Fruit fly (Drosophila melanogaster) whole organism, prepupa: Measurements from ENCODE around the gene CG12581.

Experiments used
- Blimp-1 ChIP-seq: fragments of 200-800 bp; sonication (Bioruptor generic); optimal IDR thresholded peaks from 3 replicates; lab custom pipeline; 2017; ENCODE audit warnings: missing biosample characterization, missing genetic modification characterization, mild to moderate bottlenecking, moderate library complexity, missing genetic modification reagents
- CG11294 ChIP-seq: fragments of 200-800 bp; sonication (Bioruptor generic); IDR thresholded peaks from 2 replicates; pipeline ENCODE4 v1.3.6; 2022; ENCODE audit warnings: missing biosample characterization, missing genetic modification characterization
- CG11762 ChIP-seq: fragments of 200-800 bp; sonication (Bioruptor generic); optimal IDR thresholded peaks from 3 replicates; lab custom pipeline; 2016; ENCODE audit warnings: missing biosample characterization, missing genetic modification characterization; ENCODE audit not compliant: insufficient read depth
- CG15336 ChIP-seq: fragments of 200-800 bp; sonication (Bioruptor generic); IDR thresholded peaks from 2 replicates; pipeline ENCODE4 v1.3.6; 2022; ENCODE audit warnings: missing biosample characterization, missing genetic modification characterization
- CG1621 ChIP-seq: fragments of 200-800 bp; sonication (Bioruptor generic); optimal IDR thresholded peaks from 3 replicates; lab custom pipeline; 2018; ENCODE audit warnings: missing biosample characterization, mild to moderate bottlenecking, missing genetic modification characterization
- CG3032 ChIP-seq: fragments of 200-800 bp; optimal IDR thresholded peaks from 2 replicates; lab custom pipeline; 2019; ENCODE audit warnings: missing biosample characterization, mild to moderate bottlenecking, missing genetic modification characterization, moderate library complexity
- CG32006 ChIP-seq: fragments of 200-800 bp; sonication (Bioruptor generic); optimal IDR thresholded peaks from 3 replicates; lab custom pipeline; 2017; ENCODE audit warnings: missing biosample characterization, mild to moderate bottlenecking, missing genetic modification characterization
- CG3919 ChIP-seq: fragments of 200-800 bp; sonication (Bioruptor generic); optimal IDR thresholded peaks from 3 replicates; lab custom pipeline; 2016; ENCODE audit warnings: missing biosample characterization, missing genetic modification characterization
- CG6163 ChIP-seq: fragments of 200-800 bp; sonication (Bioruptor generic); IDR thresholded peaks from 3 replicates; pipeline ENCODE4 v1.3.6; 2022; ENCODE audit warnings: missing biosample characterization, missing genetic modification characterization
- CG6808 ChIP-seq: fragments of 200-800 bp; sonication (Bioruptor generic); optimal IDR thresholded peaks from 3 replicates; lab custom pipeline; 2017; ENCODE audit warnings: missing biosample characterization, missing genetic modification characterization, mild to moderate bottlenecking, moderate library complexity, missing genetic modification reagents
- CG8119 ChIP-seq: fragments of 200-800 bp; sonication (Bioruptor generic); IDR thresholded peaks from 3 replicates; pipeline ENCODE4 v1.3.6; 2022; ENCODE audit warnings: missing biosample characterization, missing genetic modification characterization
- CG8319 ChIP-seq: fragments of 200-800 bp; sonication (Bioruptor generic); optimal IDR thresholded peaks from 3 replicates; lab custom pipeline; 2016; ENCODE audit warnings: missing biosample characterization, missing genetic modification characterization
- CG9139 ChIP-seq: fragments of 200-800 bp; sonication (Bioruptor generic); optimal IDR thresholded peaks from 3 replicates; lab custom pipeline; 2017; ENCODE audit warnings: missing biosample characterization, mild to moderate bottlenecking, missing genetic modification characterization
- Eip75B ChIP-seq: fragments of 200-800 bp; sonication (Bioruptor generic); optimal IDR thresholded peaks from 3 replicates; lab custom pipeline; 2016; ENCODE audit warnings: missing biosample characterization, missing genetic modification characterization
- Eip78C ChIP-seq: fragments of 200-800 bp; sonication (Bioruptor generic); peaks from one replicate; lab custom pipeline; 2016; ENCODE audit warnings: missing biosample characterization, missing genetic modification characterization
- Ets21C ChIP-seq: fragments of 200-800 bp; sonication (Bioruptor generic); optimal IDR thresholded peaks from 3 replicates; lab custom pipeline; 2016; ENCODE audit warnings: missing biosample characterization, missing genetic modification characterization
- Ets96B ChIP-seq: fragments of 200-800 bp; optimal IDR thresholded peaks from 2 replicates; lab custom pipeline; 2019; ENCODE audit warnings: missing biosample characterization, mild to moderate bottlenecking, missing genetic modification characterization, moderate library complexity
- Hr38 ChIP-seq: sonication (Bioruptor generic); optimal IDR thresholded peaks from 2 replicates; lab custom pipeline; 2016; ENCODE audit warnings: missing biosample characterization, missing genetic modification characterization
- Hr4 ChIP-seq: fragments of 200-800 bp; sonication (Bioruptor generic); optimal IDR thresholded peaks from 3 replicates; lab custom pipeline; 2016; ENCODE audit warnings: missing biosample characterization, missing genetic modification characterization
- Met ChIP-seq: fragments of 200-800 bp; sonication (Bioruptor generic); optimal IDR thresholded peaks from 3 replicates; lab custom pipeline; 2016; ENCODE audit warnings: missing biosample characterization, missing genetic modification characterization
- Sox14 ChIP-seq: fragments of 200-800 bp; sonication (Bioruptor generic); optimal IDR thresholded peaks from 3 replicates; lab custom pipeline; 2016; ENCODE audit warnings: missing biosample characterization, missing genetic modification characterization
- achi ChIP-seq: fragments of 200-800 bp; sonication (Bioruptor generic); optimal IDR thresholded peaks from 3 replicates; lab custom pipeline; 2016; ENCODE audit warnings: missing biosample characterization, missing genetic modification characterization
- cyc ChIP-seq: fragments of 200-800 bp; sonication (Bioruptor generic); optimal IDR thresholded peaks from 3 replicates; lab custom pipeline; 2016; ENCODE audit warnings: missing biosample characterization, missing genetic modification characterization
- dac ChIP-seq: fragments of 200-800 bp; sonication (Bioruptor generic); optimal IDR thresholded peaks from 2 replicates; lab custom pipeline; 2017; ENCODE audit warnings: missing biosample characterization, mild to moderate bottlenecking, missing genetic modification characterization
- esn ChIP-seq: fragments of 200-800 bp; sonication (Bioruptor generic); optimal IDR thresholded peaks from 2 replicates; lab custom pipeline; 2016; ENCODE audit warnings: missing biosample characterization, mild to moderate bottlenecking, missing genetic modification characterization, moderate library complexity
- fd85E ChIP-seq: fragments of 200-800 bp; sonication (Bioruptor generic); optimal IDR thresholded peaks from 3 replicates; lab custom pipeline; 2016; ENCODE audit warnings: missing biosample characterization, missing genetic modification characterization
- fkh ChIP-seq: fragments of 200-800 bp; sonication (Bioruptor generic); optimal IDR thresholded peaks from 3 replicates; lab custom pipeline; 2017; ENCODE audit warnings: missing biosample characterization, mild to moderate bottlenecking, missing genetic modification characterization, moderate library complexity
- net ChIP-seq: fragments of 200-800 bp; sonication (Bioruptor generic); optimal IDR thresholded peaks from 3 replicates; lab custom pipeline; 2016; ENCODE audit warnings: missing biosample characterization, missing genetic modification characterization
- svp ChIP-seq: fragments of 200-800 bp; sonication (Bioruptor generic); peaks from one replicate; lab custom pipeline; 2016; ENCODE audit warnings: missing biosample characterization, missing genetic modification characterization
- topi ChIP-seq: fragments of 200-800 bp; sonication (Bioruptor generic); optimal IDR thresholded peaks from 3 replicates; lab custom pipeline; 2016; ENCODE audit warnings: missing biosample characterization, missing genetic modification characterization
- vri ChIP-seq: fragments of 200-800 bp; sonication (Bioruptor generic); optimal IDR thresholded peaks from 3 replicates; lab custom pipeline; 2016; ENCODE audit warnings: missing biosample characterization, mild to moderate bottlenecking, missing genetic modification characterization

CG12581 gene

dm6 chr3R:4232139-4233017 is 57.9 kb downstream of the CG12581 start, which contains the start of gene CG14641 (continued):
- TF ChIP-seq CG3032 (tag; lab: Kevin White, UChicago) = peak; percentile 15
- TF ChIP-seq CG11294 = no peak
- TF ChIP-seq fkh (GFP tag; lab: Kevin White, UChicago) = no peak
- TF ChIP-seq CG8319 = no peak
- TF ChIP-seq fd85E (GFP tag; lab: Kevin White, UChicago) = no peak
- TF ChIP-seq CG6163 (GFP tag; lab: Robert Waterston, UW) = no peak
- no peak for TF ChIP-seq Ets21C (GFP tag; lab: Kevin White, UChicago)
- TF ChIP-seq CG11762 = no peak
- TF ChIP-seq CG6808 (GFP tag; lab: Kevin White, UChicago) = no peak
- no peak for TF ChIP-seq net (GFP tag; lab: Kevin White, UChicago)
- peak; percentile 2 for TF ChIP-seq Hr4 (GFP tag; lab: Kevin White, UChicago)
- no peak for TF ChIP-seq achi (GFP tag; lab: Kevin White, UChicago)
- no peak for TF ChIP-seq CG1621 (tag; lab: Kevin White, UChicago)
- no peak for TF ChIP-seq Hr38 (GFP tag; lab: Kevin White, UChicago)
- TF ChIP-seq esn (GFP tag; lab: Kevin White, UChicago) = no peak

DNA sequence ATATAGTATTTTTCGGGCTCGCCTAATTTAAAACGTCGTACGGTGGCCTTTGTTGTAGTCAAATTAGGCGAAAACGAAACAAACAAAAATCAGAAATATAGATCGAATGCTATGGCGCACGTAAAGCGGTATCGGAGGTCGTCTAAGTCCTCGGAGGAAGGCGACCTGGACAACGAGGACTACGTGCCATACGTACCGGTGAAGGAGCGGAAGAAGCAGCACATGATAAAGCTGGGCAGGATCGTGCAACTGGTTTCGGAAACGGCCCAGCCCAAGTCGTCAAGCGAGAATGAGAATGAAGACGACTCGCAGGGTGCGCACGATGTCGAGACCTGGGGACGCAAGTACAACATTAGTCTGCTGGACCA is 58.6 kb downstream of the CG12581 start, which contains the start of gene abs:
TSS of gene abs (plus strand) at position 30 of the 368 bp plus-strand sequence.
- TF ChIP-seq CG8319 (no peak), Hr4 (GFP tag; lab: Kevin White, UChicago) (no peak), topi (GFP tag; lab: Kevin White, UChicago) (no peak), Eip75B (GFP tag; lab: Kevin White, UChicago) (no peak), cyc (GFP tag; lab: Kevin White, UChicago) (no peak), Sox14 (no peak), CG32006 (GFP tag; lab: Kevin White, UChicago) (no peak), vri (GFP tag; lab: Kevin White, UChicago) (no peak), CG6163 (GFP tag; lab: Robert Waterston, UW) (no peak), CG15336 (GFP tag; lab: Robert Waterston, UW) (no peak), CG9139 (GFP tag; lab: Kevin White, UChicago) (no peak), Hr38 (GFP tag; lab: Kevin White, UChicago) (no peak), CG8119 (GFP tag; lab: Robert Waterston, UW) (no peak), Met (GFP tag; lab: Kevin White, UChicago) (no peak), fkh (GFP tag; lab: Kevin White, UChicago) (no peak), dac (GFP tag; lab: Kevin White, UChicago) (no peak), Blimp-1 (GFP tag; lab: Kevin White, UChicago) (no peak), Ets96B (tag; lab: Kevin White, UChicago) (no peak)

DNA sequence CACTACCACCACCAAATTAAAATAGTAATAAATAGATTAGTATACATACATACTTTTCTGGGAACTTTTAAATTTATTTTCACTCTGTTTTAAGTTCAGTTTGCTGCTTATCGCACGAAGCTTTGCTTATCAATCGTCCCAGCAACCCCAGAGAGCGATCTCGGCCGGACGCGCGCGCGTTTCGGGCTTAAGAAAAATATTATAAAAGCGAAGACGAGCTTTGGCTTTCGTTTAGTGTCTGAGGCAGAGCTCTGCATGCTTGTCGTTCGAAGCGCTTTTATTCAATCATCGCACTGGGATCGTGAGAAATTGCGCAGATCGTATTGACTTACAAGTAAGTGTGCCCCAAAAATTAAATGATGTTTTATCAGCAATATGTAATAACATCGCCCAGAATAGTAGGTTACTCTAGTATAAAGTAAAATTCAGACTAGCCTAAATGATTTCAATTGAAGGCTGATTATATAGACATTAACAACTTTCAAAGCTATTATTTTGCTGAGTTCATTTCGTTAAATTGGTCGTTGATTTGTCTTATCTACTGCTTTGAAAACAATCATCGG is 60.6 kb downstream of the CG12581 start, which contains the start of gene Gel:
TSS of gene Gel (plus strand) at position 227 of the 563 bp plus-strand sequence.
- TF ChIP-seq Eip78C (peak; percentile 44), CG3919 (GFP tag; lab: Kevin White, UChicago) (no peak), svp (GFP tag; lab: Kevin White, UChicago) (peak; percentile 90), Hr38 (GFP tag; lab: Kevin White, UChicago) (no peak), CG1621 (tag; lab: Kevin White, UChicago) (no peak)
